Fruit fly (Drosophila melanogaster) whole organism, embryonic: Measurements from ENCODE around the gene PhKgamma.
A peak's percentile ranks its signal among the peaks of the same experiment; 100 is the strongest.

ENCODE experiments used
- Aef1 ChIP-seq: fragments of 200-800 bp; sonication (Bioruptor generic); IDR thresholded peaks from 3 replicates; pipeline ENCODE4 v1.3.6; 2022; ENCODE audit warnings: missing biosample characterization, missing genetic modification characterization
- Atf-2 ChIP-seq: fragments of 200-800 bp; sonication (Bioruptor generic); optimal IDR thresholded peaks from 2 replicates; lab custom pipeline; 2016; ENCODE audit warnings: missing biosample characterization, missing genetic modification characterization
- CG12104 ChIP-seq: fragments of 200-800 bp; sonication (Bioruptor generic); optimal IDR thresholded peaks from 3 replicates; lab custom pipeline; 2016; ENCODE audit warnings: missing biosample characterization, missing genetic modification characterization
- CG15011 ChIP-seq: fragments of 200-800 bp; sonication (Bioruptor generic); optimal IDR thresholded peaks from 3 replicates; lab custom pipeline; 2018; ENCODE audit warnings: missing biosample characterization, mild to moderate bottlenecking, missing genetic modification characterization
- CG15514 ChIP-seq: fragments of 200-800 bp; sonication (Bioruptor generic); optimal IDR thresholded peaks from 3 replicates; lab custom pipeline; 2017; ENCODE audit warnings: missing biosample characterization, missing genetic modification characterization, mild to moderate bottlenecking, moderate library complexity, missing genetic modification reagents
- CG17359 ChIP-seq: fragments of 200-800 bp; sonication (Bioruptor generic); optimal IDR thresholded peaks from 3 replicates; lab custom pipeline; 2018; ENCODE audit warnings: missing biosample characterization, mild to moderate bottlenecking, missing genetic modification characterization, moderate library complexity
- CG17829 ChIP-seq: fragments of 200-800 bp; optimal IDR thresholded peaks from 2 replicates; lab custom pipeline; 2019; ENCODE audit warnings: missing biosample characterization, mild to moderate bottlenecking, missing genetic modification characterization, moderate library complexity
- CG18011 ChIP-seq: fragments of 200-800 bp; sonication (Bioruptor generic); optimal IDR thresholded peaks from 2 replicates; lab custom pipeline; 2017; ENCODE audit warnings: missing biosample characterization, missing genetic modification characterization, mild to moderate bottlenecking, moderate library complexity, missing genotype
- CG18764 ChIP-seq: fragments of 200-800 bp; sonication (Bioruptor generic); optimal IDR thresholded peaks from 3 replicates; lab custom pipeline; 2016; ENCODE audit warnings: missing biosample characterization, missing genetic modification characterization
- CG2202 ChIP-seq: fragments of 200-800 bp; sonication (Bioruptor generic); optimal IDR thresholded peaks from 2 replicates; lab custom pipeline; 2018; ENCODE audit warnings: missing biosample characterization, mild to moderate bottlenecking, missing genetic modification characterization
- CG30403 ChIP-seq: fragments of 200-800 bp; sonication (Bioruptor generic); optimal IDR thresholded peaks from 3 replicates; lab custom pipeline; 2016; ENCODE audit warnings: missing biosample characterization, missing genetic modification characterization
- CG34224 ChIP-seq: fragments of 200-800 bp; sonication (Bioruptor generic); IDR thresholded peaks from 3 replicates; pipeline ENCODE4 v1.3.6; 2022; ENCODE audit warnings: missing biosample characterization, missing genetic modification characterization; ENCODE audit not compliant: partially characterized antibody
- CG4404 ChIP-seq: fragments of 200-800 bp; sonication (Bioruptor generic); IDR thresholded peaks from 2 replicates; pipeline ENCODE4 v1.3.6; 2022; ENCODE audit warnings: missing biosample characterization, missing genetic modification characterization
- CG4854 ChIP-seq: fragments of 200-800 bp; sonication (Bioruptor generic); optimal IDR thresholded peaks from 2 replicates; lab custom pipeline; 2016; ENCODE audit warnings: missing biosample characterization, missing genetic modification characterization, inconsistent platforms
- CG6689 ChIP-seq: fragments of 200-800 bp; sonication (Bioruptor generic); IDR thresholded peaks from 2 replicates; pipeline ENCODE4 v1.3.6; 2022; ENCODE audit warnings: missing biosample characterization, missing genetic modification characterization
- CG8290 ChIP-seq, 3 experiments: fragments of 200-800 bp; sonication (Bioruptor generic); optimal IDR thresholded peaks; 2 replicates each; lab custom pipeline; 2016 to 2019; ENCODE audit warnings: missing biosample characterization in 3 of 3, missing genetic modification characterization in 3 of 3, mild to moderate bottlenecking in 2 of 3, moderate library complexity in 1 of 3
- CG8478 ChIP-seq: fragments of >200 bp; optimal IDR thresholded peaks from 2 replicates; lab custom pipeline; 2018
- CG9797 ChIP-seq: fragments of 200-800 bp; sonication (Bioruptor generic); optimal IDR thresholded peaks from 3 replicates; lab custom pipeline; 2018; ENCODE audit warnings: missing biosample characterization, mild to moderate bottlenecking, missing genetic modification characterization
- Dad ChIP-seq: fragments of 200-800 bp; sonication (Bioruptor generic); optimal IDR thresholded peaks from 3 replicates; lab custom pipeline; 2016; ENCODE audit warnings: missing biosample characterization, missing genetic modification characterization
- Doc3 ChIP-seq: fragments of 200-800 bp; sonication (Bioruptor generic); IDR thresholded peaks from 3 replicates; pipeline ENCODE4 v1.3.6; 2022; ENCODE audit warnings: missing biosample characterization, missing genetic modification characterization; ENCODE audit not compliant: partially characterized antibody
- Drgx ChIP-seq: fragments of 200-800 bp; sonication (Bioruptor generic); IDR thresholded peaks from 2 replicates; pipeline ENCODE4 v1.3.6; 2022; ENCODE audit warnings: missing biosample characterization, missing genetic modification characterization
- Eip74EF ChIP-seq, 2 experiments: fragments of 200-800 bp in 1 of 2; fragments of >200 bp in 1 of 2; sonication (Bioruptor generic) in 1 of 2; optimal IDR thresholded peaks; 2 replicates each; lab custom pipeline; 2017 to 2019; ENCODE audit warnings: missing biosample characterization in 2 of 2, missing genetic modification characterization in 2 of 2, mild to moderate bottlenecking in 1 of 2, moderate library complexity in 1 of 2
- Ets97D ChIP-seq: fragments of 200-800 bp; sonication (Bioruptor generic); optimal IDR thresholded peaks from 3 replicates; lab custom pipeline; 2016; ENCODE audit warnings: missing biosample characterization, missing genetic modification characterization
- HLH3B ChIP-seq: fragments of 200-800 bp; sonication (Bioruptor generic); IDR thresholded peaks from 2 replicates; pipeline ENCODE4 v1.3.6; 2022; ENCODE audit warnings: missing biosample characterization, missing genetic modification characterization
- HLHmδ ChIP-seq: fragments of 200-800 bp; sonication (Bioruptor generic); optimal IDR thresholded peaks from 2 replicates; lab custom pipeline; 2018; ENCODE audit warnings: missing biosample characterization, mild to moderate bottlenecking, missing genetic modification characterization, moderate library complexity
- MBD-R2 ChIP-seq: fragments of 200-800 bp; sonication (Bioruptor generic); IDR thresholded peaks from 2 replicates; pipeline ENCODE4 v1.3.6; 2022; ENCODE audit warnings: missing biosample characterization, missing genetic modification characterization
- Max ChIP-seq: fragments of 200-800 bp; sonication (Bioruptor generic); optimal IDR thresholded peaks from 2 replicates; lab custom pipeline; 2016; ENCODE audit warnings: missing biosample characterization, mild to moderate bottlenecking, missing genetic modification characterization
- Nf-YA ChIP-seq: fragments of 200-800 bp; sonication (Bioruptor generic); IDR thresholded peaks from 2 replicates; pipeline ENCODE4 v1.3.6; 2022; ENCODE audit warnings: missing biosample characterization, missing genetic modification characterization
- Ravus ChIP-seq: fragments of 200-800 bp; sonication (Bioruptor generic); IDR thresholded peaks from 2 replicates; pipeline ENCODE4 v1.3.6; 2022; ENCODE audit warnings: missing biosample characterization, missing genetic modification characterization
- ap ChIP-seq: fragments of 200-800 bp; sonication (Bioruptor generic); IDR thresholded peaks from 2 replicates; pipeline ENCODE4 v1.3.6; 2022; ENCODE audit warnings: missing biosample characterization, missing genetic modification characterization
- ara ChIP-seq: fragments of 200-800 bp; sonication (Bioruptor generic); IDR thresholded peaks from 2 replicates; pipeline ENCODE4 v1.3.6; 2022; ENCODE audit warnings: missing biosample characterization, missing genetic modification characterization
- chm ChIP-seq: fragments of 200-800 bp; sonication (Bioruptor generic); IDR thresholded peaks from 2 replicates; pipeline ENCODE4 v1.3.6; 2022; ENCODE audit warnings: missing biosample characterization, missing genetic modification characterization
- crol ChIP-seq: fragments of 200-800 bp; sonication (Bioruptor generic); IDR thresholded peaks from 2 replicates; pipeline ENCODE4 v1.3.6; 2022; ENCODE audit warnings: missing biosample characterization, missing genetic modification characterization
- gem ChIP-seq: fragments of 200-800 bp; sonication (Bioruptor generic); optimal IDR thresholded peaks from 2 replicates; lab custom pipeline; 2019; ENCODE audit warnings: missing biosample characterization, mild to moderate bottlenecking, missing genetic modification characterization, moderate library complexity
- grau ChIP-seq: fragments of 200-800 bp; optimal IDR thresholded peaks from 3 replicates; lab custom pipeline; 2019; ENCODE audit warnings: missing biosample characterization, mild to moderate bottlenecking, missing genetic modification characterization, moderate library complexity
- hbn ChIP-seq: fragments of 200-800 bp; sonication (Bioruptor generic); IDR thresholded peaks from 2 replicates; pipeline ENCODE4 v1.3.6; 2022; ENCODE audit warnings: missing biosample characterization, missing genetic modification characterization; ENCODE audit not compliant: partially characterized antibody
- kay ChIP-seq: fragments of 200-800 bp; sonication (Bioruptor generic); optimal IDR thresholded peaks from 2 replicates; lab custom pipeline; 2016; ENCODE audit warnings: missing biosample characterization, missing genetic modification characterization
- lab ChIP-seq: fragments of 200-800 bp; sonication (Bioruptor generic); optimal IDR thresholded peaks from 3 replicates; lab custom pipeline; 2017; ENCODE audit warnings: missing biosample characterization, missing genetic modification characterization, mild to moderate bottlenecking, moderate library complexity, missing genetic modification reagents
- lbe ChIP-seq: fragments of 200-800 bp; sonication (Bioruptor generic); optimal IDR thresholded peaks from 2 replicates; lab custom pipeline; 2016; ENCODE audit warnings: missing biosample characterization, mild to moderate bottlenecking, missing genetic modification characterization
- lmd ChIP-seq: fragments of 200-800 bp; sonication (Bioruptor generic); IDR thresholded peaks from 2 replicates; pipeline ENCODE4 v1.3.6; 2022; ENCODE audit warnings: missing biosample characterization, missing genetic modification characterization
- pb ChIP-seq: fragments of 200-800 bp; sonication (Bioruptor generic); optimal IDR thresholded peaks from 3 replicates; lab custom pipeline; 2016; ENCODE audit warnings: missing biosample characterization, missing genetic modification characterization
- pnt ChIP-seq: fragments of 200-800 bp; sonication (Bioruptor generic); optimal IDR thresholded peaks from 3 replicates; lab custom pipeline; 2016; ENCODE audit warnings: missing biosample characterization, missing genetic modification characterization
- pum ChIP-seq: fragments of 200-800 bp; sonication (Bioruptor generic); optimal IDR thresholded peaks from 2 replicates; lab custom pipeline; 2016; ENCODE audit warnings: missing biosample characterization, missing genetic modification characterization
- so ChIP-seq: fragments of 200-800 bp; sonication (Bioruptor generic); IDR thresholded peaks from 3 replicates; pipeline ENCODE4 v1.3.6; 2022; ENCODE audit warnings: missing biosample characterization, missing genetic modification characterization
- tna ChIP-seq: fragments of 200-800 bp; sonication (Bioruptor generic); IDR thresholded peaks from 2 replicates; pipeline ENCODE4 v1.3.6; 2022; ENCODE audit warnings: missing biosample characterization, missing genetic modification characterization; ENCODE audit not compliant: partially characterized antibody
- vnd ChIP-seq: fragments of 200-800 bp; sonication (Bioruptor generic); IDR thresholded peaks from 3 replicates; pipeline ENCODE4 v1.3.6; 2022; ENCODE audit warnings: missing biosample characterization, missing genetic modification characterization; ENCODE audit not compliant: partially characterized antibody
- z ChIP-seq: fragments of 200-800 bp; sonication (Bioruptor generic); IDR thresholded peaks from 3 replicates; pipeline ENCODE4 v1.3.6; 2022; ENCODE audit warnings: missing biosample characterization, missing genetic modification characterization
- zen2 ChIP-seq: fragments of 200-800 bp; sonication (Bioruptor generic); IDR thresholded peaks from 3 replicates; pipeline ENCODE4 v1.3.6; 2022; ENCODE audit warnings: missing biosample characterization, missing genetic modification characterization; ENCODE audit not compliant: partially characterized antibody

PhKgamma gene

dm6 chrX:11709799-11710720 is 15.1 kb downstream of the PhKgamma start, which contains the start of gene FucT6 (continued):
- TF ChIP-seq pb (GFP tag; lab: Kevin White, UChicago): no peak
- TF ChIP-seq CG9797 (GFP tag; lab: Kevin White, UChicago): peak; percentile 38
- TF ChIP-seq CG15514 (GFP tag; lab: Kevin White, UChicago): peak; percentile 98
- no peak for TF ChIP-seq lab (GFP tag; lab: Kevin White, UChicago)
- TF ChIP-seq CG12104 (GFP tag; lab: Kevin White, UChicago): no peak
- TF ChIP-seq chm (GFP tag; lab: Robert Waterston, UW): peak; percentile 34; the same call in 1 of the 2 replicates
- no peak for TF ChIP-seq CG6689 (GFP tag; lab: Robert Waterston, UW)
- no peak for TF ChIP-seq pnt (GFP tag; lab: Kevin White, UChicago)
- peak; percentile 13 for TF ChIP-seq CG8290 (GFP tag; optimal IDR thresholded peaks at IDR 0.05; lab: Kevin White, UChicago)
- no peak for TF ChIP-seq CG8290 (tag; optimal IDR thresholded peaks at IDR 0.05; lab: Kevin White, UChicago)
- no peak for TF ChIP-seq ara (GFP tag; lab: Robert Waterston, UW)
- TF ChIP-seq CG30403 (GFP tag; lab: Kevin White, UChicago): no peak
- TF ChIP-seq crol (GFP tag; lab: Robert Waterston, UW): peak; percentile 97
- TF ChIP-seq Atf-2 (GFP tag; lab: Kevin White, UChicago): no peak
- peak; percentile 25 for TF ChIP-seq gem (tag; lab: Kevin White, UChicago)
- TF ChIP-seq Max (GFP tag; lab: Kevin White, UChicago): peak; percentile 5
- no peak for TF ChIP-seq lmd (GFP tag; lab: Robert Waterston, UW)
- peak; percentile 90 for TF ChIP-seq CG34224 (GFP tag; lab: Robert Waterston, UW)
- no peak for TF ChIP-seq CG17359
- TF ChIP-seq CG2202 (tag; lab: Kevin White, UChicago): no peak
- no peak for TF ChIP-seq Aef1 (GFP tag; lab: Robert Waterston, UW)
- TF ChIP-seq Ets97D (GFP tag; lab: Kevin White, UChicago): peak; percentile 75
- peak; percentile 76 for TF ChIP-seq zen2 (GFP tag; lab: Robert Waterston, UW)
- TF ChIP-seq CG4404 (GFP tag; lab: Robert Waterston, UW): no peak
- TF ChIP-seq HLH3B (GFP tag; lab: Robert Waterston, UW): no peak
- TF ChIP-seq z (GFP tag; lab: Robert Waterston, UW): peak; percentile 91
- TF ChIP-seq CG18764 (GFP tag; lab: Kevin White, UChicago): no peak
- TF ChIP-seq hbn (GFP tag; lab: Robert Waterston, UW): peak; percentile 80
- no peak for TF ChIP-seq kay
- TF ChIP-seq Eip74EF (GFP tag; optimal IDR thresholded peaks at IDR 0.05; lab: Kevin White, UChicago): peak in 1 of 2 experiments; percentile 32
- TF ChIP-seq CG8478: no peak
- TF ChIP-seq Drgx (GFP tag; lab: Robert Waterston, UW): 0 out of 2 replicates have a peak, but pooled peaks have one; percentile 53
- 0 out of 3 replicates have a peak, but pooled peaks have one; percentile 13 for TF ChIP-seq so
- no peak for TF ChIP-seq CG18011 (GFP tag; lab: Kevin White, UChicago)
- TF ChIP-seq CG15011 (GFP tag; lab: Kevin White, UChicago): no peak
- no peak for TF ChIP-seq lbe (GFP tag; lab: Kevin White, UChicago)
- TF ChIP-seq MBD-R2 (GFP tag; lab: Robert Waterston, UW): peak; percentile 72
- TF ChIP-seq Dad (GFP tag; lab: Kevin White, UChicago): no peak
- TF ChIP-seq CG4854 (GFP tag; lab: Kevin White, UChicago): no peak
- TF ChIP-seq Doc3 (GFP tag; lab: Robert Waterston, UW): peak; percentile 75
- TF ChIP-seq tna (GFP tag; lab: Robert Waterston, UW): peak; percentile 88
- TF ChIP-seq grau (tag; lab: Kevin White, UChicago): no peak
- no peak for TF ChIP-seq ap (GFP tag; lab: Robert Waterston, UW)
- TF ChIP-seq HLHmδ: no peak
- no peak for TF ChIP-seq Ravus (GFP tag; lab: Robert Waterston, UW)
- TF ChIP-seq CG17829 (tag; lab: Kevin White, UChicago): peak; percentile 19
- peak; percentile 81 for TF ChIP-seq vnd
- no peak for TF ChIP-seq Nf-YA (GFP tag; lab: Robert Waterston, UW)
- no peak for TF ChIP-seq pum (GFP tag; lab: Kevin White, UChicago)
